Worm (Caenorhabditis elegans) whole organism, L4 larva: ENCODE measurements around the gene ZK470.6.

Experiments used
- ama-1 ChIP-seq: fragments of 150-350 bp; optimal IDR thresholded peaks from 2 replicates; lab custom pipeline; 2014; ENCODE audit warnings: inconsistent platforms, mixed read lengths
- nhr-77 ChIP-seq: fragments of 150-350 bp; optimal IDR thresholded peaks from 2 replicates; lab custom pipeline; 2014; ENCODE audit warnings: missing biosample characterization, missing genetic modification characterization
- tra-1 ChIP-seq: fragments of 200-800 bp; sonication (Bioruptor generic); IDR thresholded peaks from 2 replicates; pipeline ENCODE4 v1.3.6; 2022; ENCODE audit warnings: missing genetic modification reagents, missing genetic modification characterization, missing compliant biosample characterization
- ztf-11 ChIP-seq: fragments of 150-350 bp; optimal IDR thresholded peaks from 2 replicates; lab custom pipeline; 2014; ENCODE audit warnings: missing biosample characterization, missing genetic modification characterization

DNA sequence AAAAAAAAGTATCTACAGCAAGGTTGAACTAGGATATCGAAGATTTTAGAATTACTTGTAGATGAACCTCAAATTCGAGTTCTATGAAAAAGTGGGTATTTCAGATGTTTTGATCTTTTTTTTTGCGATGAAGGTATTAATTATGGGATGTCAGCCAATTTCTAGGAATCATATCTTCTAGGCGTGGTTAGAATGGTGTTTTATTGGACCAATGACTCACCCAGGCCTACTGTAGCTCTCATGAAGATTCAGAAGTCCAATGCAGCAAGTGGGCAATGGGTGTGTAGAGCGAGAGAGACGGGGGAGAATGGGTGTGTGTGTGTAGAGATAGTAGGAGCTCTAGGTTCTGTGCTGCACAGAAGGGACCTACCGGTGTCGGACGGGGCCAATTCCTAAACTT, 44.9 kb upstream of the ZK470.6 start:
- no peak for TF ChIP-seq ama-1 (lab: Kevin White, UChicago)
- TF ChIP-seq ztf-11, result no peak
- no peak for TF ChIP-seq nhr-77 (tag; lab: Kevin White, UChicago)
- TF ChIP-seq tra-1 (GFP tag; lab: Robert Waterston, UW), result no peak
